Fruit fly (Drosophila melanogaster) whole organism, embryonic: Measurements from ENCODE around the gene CG14958.

Source experiments
- Bdp1 ChIP-seq: fragments of 200-800 bp; sonication (Bioruptor generic); optimal IDR thresholded peaks from 3 replicates; lab custom pipeline; 2016; ENCODE audit warnings: missing biosample characterization, missing genetic modification characterization
- CG10462 ChIP-seq: fragments of 200-800 bp; sonication (Bioruptor generic); optimal IDR thresholded peaks from 2 replicates; lab custom pipeline; 2016; ENCODE audit warnings: missing biosample characterization, missing genetic modification characterization
- CG12219 ChIP-seq: fragments of 200-800 bp; sonication (Bioruptor generic); optimal IDR thresholded peaks from 3 replicates; lab custom pipeline; 2018; ENCODE audit warnings: missing biosample characterization, mild to moderate bottlenecking, missing genetic modification characterization
- CG12299 ChIP-seq: fragments of 200-800 bp; sonication (Bioruptor generic); optimal IDR thresholded peaks from 2 replicates; lab custom pipeline; 2018; ENCODE audit warnings: missing biosample characterization, mild to moderate bottlenecking, missing genetic modification characterization
- CG13624 ChIP-seq: fragments of 200-800 bp; sonication (Bioruptor generic); optimal IDR thresholded peaks from 2 replicates; lab custom pipeline; 2016; ENCODE audit warnings: missing biosample characterization, missing genetic modification characterization
- CG13775 ChIP-seq: fragments of 200-800 bp; sonication (Bioruptor generic); optimal IDR thresholded peaks from 3 replicates; lab custom pipeline; 2017; ENCODE audit warnings: missing biosample characterization, mild to moderate bottlenecking, missing genetic modification characterization
- CG1602 ChIP-seq: fragments of 200-800 bp; sonication (Bioruptor generic); optimal IDR thresholded peaks from 3 replicates; lab custom pipeline; 2016; ENCODE audit warnings: missing biosample characterization, missing genetic modification characterization
- CG16813 ChIP-seq: fragments of 200-800 bp; sonication (Bioruptor generic); IDR thresholded peaks from 3 replicates; pipeline ENCODE4 v1.3.6; 2022; ENCODE audit warnings: missing biosample characterization, missing genetic modification characterization; ENCODE audit not compliant: partially characterized antibody
- CG17359 ChIP-seq: fragments of 200-800 bp; sonication (Bioruptor generic); optimal IDR thresholded peaks from 3 replicates; lab custom pipeline; 2018; ENCODE audit warnings: missing biosample characterization, mild to moderate bottlenecking, missing genetic modification characterization, moderate library complexity
- CG18619 ChIP-seq: fragments of 200-800 bp; sonication (Bioruptor generic); optimal IDR thresholded peaks from 3 replicates; lab custom pipeline; 2017; ENCODE audit warnings: missing biosample characterization, mild to moderate bottlenecking, missing genetic modification characterization
- CG31365 ChIP-seq: fragments of 200-800 bp; sonication (Bioruptor generic); optimal IDR thresholded peaks from 2 replicates; lab custom pipeline; 2018; ENCODE audit warnings: missing biosample characterization, mild to moderate bottlenecking, missing genetic modification characterization
- CG3407 ChIP-seq: fragments of 200-800 bp; sonication (Bioruptor generic); optimal IDR thresholded peaks from 2 replicates; lab custom pipeline; 2018; ENCODE audit warnings: missing biosample characterization, mild to moderate bottlenecking, missing genetic modification characterization
- CG3726 ChIP-seq: fragments of 200-800 bp; sonication (Bioruptor generic); IDR thresholded peaks from 3 replicates; pipeline ENCODE4, ENCODE4 v1.3.6; 2022; ENCODE audit warnings: missing biosample characterization, missing genetic modification characterization
- CG4820 ChIP-seq: fragments of 200-800 bp; sonication (Bioruptor generic); optimal IDR thresholded peaks from 3 replicates; lab custom pipeline; 2016; ENCODE audit warnings: missing biosample characterization, missing genetic modification characterization
- CG6683 ChIP-seq: fragments of 200-800 bp; sonication (Bioruptor generic); optimal IDR thresholded peaks from 2 replicates; lab custom pipeline; 2017; ENCODE audit warnings: missing biosample characterization, mild to moderate bottlenecking, missing genetic modification characterization, missing genetic modification reagents
- CG6765 ChIP-seq: fragments of 200-800 bp; sonication (Bioruptor generic); optimal IDR thresholded peaks from 3 replicates; lab custom pipeline; 2017; ENCODE audit warnings: missing biosample characterization, mild to moderate bottlenecking, missing genetic modification characterization
- CG7271 ChIP-seq: fragments of 200-800 bp; sonication (Bioruptor generic); optimal IDR thresholded peaks from 2 replicates; lab custom pipeline; 2018; ENCODE audit warnings: missing biosample characterization, mild to moderate bottlenecking, missing genetic modification characterization, moderate library complexity
- CG8924 ChIP-seq: fragments of 200-800 bp; optimal IDR thresholded peaks from 3 replicates; lab custom pipeline; 2019; ENCODE audit warnings: missing biosample characterization, mild to moderate bottlenecking, missing genetic modification characterization, moderate library complexity
- CG9437 ChIP-seq: fragments of 200-800 bp; sonication (Bioruptor generic); optimal IDR thresholded peaks from 2 replicates; lab custom pipeline; 2018; ENCODE audit warnings: missing biosample characterization, mild to moderate bottlenecking, missing genetic modification characterization
- Camta ChIP-seq: fragments of 200-800 bp; sonication (Bioruptor generic); optimal IDR thresholded peaks from 2 replicates; lab custom pipeline; 2016; ENCODE audit warnings: missing biosample characterization, missing genetic modification characterization
- CoRest ChIP-seq: fragments of 200-800 bp; sonication (Bioruptor generic); optimal IDR thresholded peaks from 3 replicates; lab custom pipeline; 2018; ENCODE audit warnings: missing biosample characterization, mild to moderate bottlenecking, missing genetic modification characterization, moderate library complexity
- Elba2 ChIP-seq: fragments of 200-800 bp; sonication (Bioruptor generic); optimal IDR thresholded peaks from 3 replicates; lab custom pipeline; 2016; ENCODE audit warnings: missing biosample characterization, missing genetic modification characterization
- Fer2 ChIP-seq: fragments of 200-800 bp; sonication (Bioruptor generic); optimal IDR thresholded peaks from 2 replicates; lab custom pipeline; 2018; ENCODE audit warnings: missing biosample characterization, mild to moderate bottlenecking, missing genetic modification characterization, moderate library complexity
- Fer3 ChIP-seq: fragments of 200-800 bp; sonication (Bioruptor generic); optimal IDR thresholded peaks from 2 replicates; lab custom pipeline; 2018; ENCODE audit warnings: missing biosample characterization, mild to moderate bottlenecking, missing genetic modification characterization, moderate library complexity
- H15 ChIP-seq: fragments of 200-800 bp; sonication (Bioruptor generic); IDR thresholded peaks from 3 replicates; pipeline ENCODE4 v1.3.6; 2022; ENCODE audit warnings: missing biosample characterization, missing genetic modification characterization
- Hmx ChIP-seq: fragments of 200-800 bp; sonication (Bioruptor generic); optimal IDR thresholded peaks from 2 replicates; lab custom pipeline; 2016; ENCODE audit warnings: missing biosample characterization, missing genetic modification characterization
- NFAT ChIP-seq: fragments of 200-800 bp; sonication (Bioruptor generic); IDR thresholded peaks from 2 replicates; pipeline ENCODE4 v1.3.6; 2022; ENCODE audit warnings: missing biosample characterization, missing genetic modification characterization
- Scr ChIP-seq: fragments of 200-800 bp; sonication (Bioruptor generic); IDR thresholded peaks from 2 replicates; pipeline ENCODE4 v1.3.6; 2022; ENCODE audit warnings: missing biosample characterization, missing genetic modification characterization; ENCODE audit not compliant: partially characterized antibody
- Sry-δ ChIP-seq: fragments of 200-800 bp; sonication (Bioruptor generic); optimal IDR thresholded peaks from 2 replicates; lab custom pipeline; 2016; ENCODE audit warnings: missing biosample characterization, missing genetic modification characterization
- Ssrp ChIP-seq: fragments of 200-800 bp; sonication (Bioruptor generic); optimal IDR thresholded peaks from 2 replicates; lab custom pipeline; 2018; ENCODE audit warnings: missing biosample characterization, mild to moderate bottlenecking, missing genetic modification characterization, moderate library complexity
- Usf ChIP-seq: fragments of 200-800 bp; sonication (Bioruptor generic); optimal IDR thresholded peaks from 2 replicates; lab custom pipeline; 2017; ENCODE audit warnings: missing genotype, missing biosample characterization, missing genetic modification characterization
- aop ChIP-seq: fragments of 200-800 bp; sonication (Bioruptor generic); IDR thresholded peaks from 2 replicates; pipeline ENCODE4 v1.3.6; 2022; ENCODE audit warnings: missing biosample characterization, missing genetic modification characterization
- ato ChIP-seq: fragments of 200-800 bp; sonication (Bioruptor generic); IDR thresholded peaks from 2 replicates; pipeline ENCODE4 v1.3.6; 2022; ENCODE audit warnings: missing biosample characterization, missing genetic modification characterization; ENCODE audit not compliant: partially characterized antibody
- chm ChIP-seq: fragments of 200-800 bp; sonication (Bioruptor generic); IDR thresholded peaks from 2 replicates; pipeline ENCODE4 v1.3.6; 2022; ENCODE audit warnings: missing biosample characterization, missing genetic modification characterization
- crol ChIP-seq: fragments of 200-800 bp; sonication (Bioruptor generic); IDR thresholded peaks from 2 replicates; pipeline ENCODE4 v1.3.6; 2022; ENCODE audit warnings: missing biosample characterization, missing genetic modification characterization
- disco-r ChIP-seq: fragments of 200-800 bp; sonication (Bioruptor generic); optimal IDR thresholded peaks from 2 replicates; lab custom pipeline; 2016; ENCODE audit warnings: missing biosample characterization, missing genetic modification characterization
- gcm2 ChIP-seq: fragments of 200-800 bp; sonication (Bioruptor generic); optimal IDR thresholded peaks from 2 replicates; lab custom pipeline; 2016; ENCODE audit warnings: missing biosample characterization, missing genetic modification characterization
- gfzf ChIP-seq: fragments of 200-800 bp; sonication (Bioruptor generic); optimal IDR thresholded peaks from 2 replicates; lab custom pipeline; 2016; ENCODE audit warnings: missing biosample characterization, mild to moderate bottlenecking, missing genetic modification characterization, moderate library complexity
- ham ChIP-seq: fragments of 200-800 bp; sonication (Bioruptor generic); IDR thresholded peaks from 2 replicates; pipeline ENCODE4 v1.3.6; 2022; ENCODE audit warnings: missing biosample characterization, missing genetic modification characterization
- hth ChIP-seq: fragments of >200 bp; optimal IDR thresholded peaks from 2 replicates; lab custom pipeline; 2017; ENCODE audit warnings: inconsistent platforms
- luna ChIP-seq: fragments of 200-800 bp; sonication (Bioruptor generic); optimal IDR thresholded peaks from 2 replicates; lab custom pipeline; 2016; ENCODE audit warnings: missing biosample characterization, missing genetic modification characterization
- maf-S ChIP-seq: fragments of 200-800 bp; sonication (Bioruptor generic); optimal IDR thresholded peaks from 2 replicates; lab custom pipeline; 2016; ENCODE audit warnings: missing biosample characterization, missing genetic modification characterization
- nmo ChIP-seq: fragments of 200-800 bp; sonication (Bioruptor generic); optimal IDR thresholded peaks from 2 replicates; lab custom pipeline; 2018; ENCODE audit warnings: missing biosample characterization, mild to moderate bottlenecking, missing genetic modification characterization, moderate library complexity
- nom ChIP-seq: fragments of 200-800 bp; sonication (Bioruptor generic); optimal IDR thresholded peaks from 2 replicates; lab custom pipeline; 2017; ENCODE audit warnings: missing biosample characterization, missing genetic modification characterization, mild to moderate bottlenecking, moderate library complexity, missing genetic modification reagents
- phol ChIP-seq: fragments of 200-800 bp; sonication (Bioruptor generic); optimal IDR thresholded peaks from 3 replicates; lab custom pipeline; 2018; ENCODE audit warnings: missing biosample characterization, mild to moderate bottlenecking, missing genetic modification characterization, moderate library complexity
- schlank ChIP-seq: fragments of 200-800 bp; sonication (Bioruptor generic); optimal IDR thresholded peaks from 2 replicates; lab custom pipeline; 2018; ENCODE audit warnings: missing biosample characterization, mild to moderate bottlenecking, missing genetic modification characterization
- sr ChIP-seq: fragments of 200-800 bp; sonication (Bioruptor generic); IDR thresholded peaks from 3 replicates; pipeline ENCODE4 v1.3.6; 2022; ENCODE audit warnings: missing biosample characterization, missing genetic modification characterization
- tap ChIP-seq: fragments of 200-800 bp; optimal IDR thresholded peaks from 3 replicates; lab custom pipeline; 2019; ENCODE audit warnings: missing biosample characterization, mild to moderate bottlenecking, missing genetic modification characterization, moderate library complexity
- toy ChIP-seq: fragments of 200-800 bp; sonication (Bioruptor generic); IDR thresholded peaks from 2 replicates; pipeline ENCODE4 v1.3.6; 2022; ENCODE audit warnings: missing biosample characterization, missing genetic modification characterization

Gene CG14958

DNA sequence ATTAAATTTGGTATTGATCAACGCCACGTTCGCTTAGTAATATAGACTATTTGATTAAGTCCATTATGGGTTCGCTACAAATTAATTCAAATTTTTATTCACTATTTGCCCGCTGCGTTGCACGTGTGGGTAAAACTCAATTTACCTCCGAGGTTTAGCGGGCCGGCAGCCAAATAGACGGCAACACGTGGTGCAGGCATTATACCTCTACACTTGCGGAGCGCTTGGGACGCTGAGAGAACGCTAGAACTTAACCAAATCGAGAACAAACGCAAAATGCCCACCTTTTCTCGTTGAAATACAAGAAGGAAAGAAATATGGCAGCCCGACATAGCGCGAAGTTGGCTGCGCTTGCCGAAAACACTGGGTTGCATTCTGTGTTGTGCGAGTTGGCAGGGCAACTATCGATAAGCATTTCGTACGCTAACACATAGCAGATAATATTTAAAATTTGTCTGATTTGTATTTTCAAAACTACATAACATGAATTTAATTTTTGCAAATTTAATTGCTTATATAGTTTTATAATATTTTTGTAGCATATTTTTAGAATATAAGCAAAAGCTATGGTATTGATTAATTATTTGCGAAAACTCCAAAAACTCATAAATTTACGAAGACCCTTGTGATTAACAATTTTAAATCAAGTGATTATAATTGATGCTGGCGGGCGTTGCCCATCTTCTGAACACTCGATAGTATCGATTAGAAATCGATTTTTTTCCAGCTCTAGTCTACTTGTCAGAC is 33.0 kb downstream of the CG14958 start, which contains the start of the genes RpL28 and eIF1:
TSS of gene RpL28 (minus strand) at position 318 of the 747 bp plus-strand sequence.
TSS of gene eIF1 (plus strand) at position 699 of the 747 bp plus-strand sequence.
- peak; percentile 83 for TF ChIP-seq CG31365 (tag; lab: Kevin White, UChicago)
- peak; percentile 98 for TF ChIP-seq CG13775 (GFP tag; lab: Kevin White, UChicago)
- TF ChIP-seq CG6683 (GFP tag; lab: Kevin White, UChicago), result peak; percentile 81
- peak; percentile 96 for TF ChIP-seq chm (GFP tag; lab: Robert Waterston, UW)
- peak; percentile 99 for TF ChIP-seq phol (tag; lab: Kevin White, UChicago)
- peak; percentile 92 for TF ChIP-seq CG3407 (GFP tag; lab: Kevin White, UChicago)
- TF ChIP-seq Scr (GFP tag; lab: Robert Waterston, UW), result peak; percentile 88
- peak; percentile 81 for TF ChIP-seq CG8924 (tag; lab: Kevin White, UChicago)
- peak; percentile 88 for TF ChIP-seq CoRest (tag; lab: Kevin White, UChicago)
- TF ChIP-seq hth (lab: Kevin White, UChicago), result no peak
- peak; percentile 94 for TF ChIP-seq schlank (tag; lab: Kevin White, UChicago)
- TF ChIP-seq CG10462 (GFP tag; lab: Kevin White, UChicago), result peak; percentile 78
- peak; percentile 91 for TF ChIP-seq Camta
- peak; percentile 77 for TF ChIP-seq CG12299 (tag; lab: Kevin White, UChicago)
- peak; percentile 62 for TF ChIP-seq Hmx (GFP tag; lab: Kevin White, UChicago)
- TF ChIP-seq crol (GFP tag; lab: Robert Waterston, UW), result peak; percentile 36; the same call in 1 of the 2 replicates
- peak; percentile 83; the same call in 2 of the 3 replicates for TF ChIP-seq CG3726 (GFP tag; lab: Robert Waterston, UW)
- peak; percentile 89 for TF ChIP-seq Sry-δ (GFP tag; lab: Kevin White, UChicago)
- peak; percentile 87 for TF ChIP-seq maf-S (GFP tag; lab: Kevin White, UChicago)
- peak; percentile 78 for TF ChIP-seq CG1602
- peak; percentile 31 for TF ChIP-seq gfzf (GFP tag; lab: Kevin White, UChicago)
- TF ChIP-seq CG9437, result peak; percentile 86
- TF ChIP-seq tap, result peak; percentile 33
- TF ChIP-seq CG16813, result peak; percentile 85
- peak; percentile 82 for TF ChIP-seq Fer2 (tag; lab: Kevin White, UChicago)
- TF ChIP-seq gcm2, result peak; percentile 90
- TF ChIP-seq Usf (GFP tag; lab: Kevin White, UChicago), result peak; percentile 90
- TF ChIP-seq CG18619 (GFP tag; lab: Kevin White, UChicago), result peak; percentile 96
- TF ChIP-seq Bdp1 (GFP tag; lab: Kevin White, UChicago), result peak; percentile 87
- peak; percentile 62; the same call in 1 of the 2 replicates for TF ChIP-seq toy
- TF ChIP-seq H15 (GFP tag; lab: Robert Waterston, UW), result peak; percentile 79
- peak; percentile 87 for TF ChIP-seq CG12219 (GFP tag; lab: Kevin White, UChicago)
- peak; percentile 77 for TF ChIP-seq Ssrp
- peak; percentile 82 for TF ChIP-seq CG4820 (GFP tag; lab: Kevin White, UChicago)
- peak; percentile 86 for TF ChIP-seq nom
- TF ChIP-seq aop (GFP tag; lab: Robert Waterston, UW), result 0 out of 2 replicates have a peak, but pooled peaks have one; percentile 41
- peak; percentile 95 for TF ChIP-seq CG6765
- TF ChIP-seq CG7271 (tag; lab: Kevin White, UChicago), result peak; percentile 95
- peak; percentile 90 for TF ChIP-seq Fer3 (tag; lab: Kevin White, UChicago)
- TF ChIP-seq nmo (GFP tag; lab: Kevin White, UChicago), result peak; percentile 90
- TF ChIP-seq NFAT (GFP tag; lab: Robert Waterston, UW), result peak; percentile 95
- no peak; the same call in none of the 2 replicates for TF ChIP-seq ato (GFP tag; lab: Robert Waterston, UW)
- peak; percentile 86 for TF ChIP-seq CG17359 (tag; lab: Kevin White, UChicago)
- peak; percentile 89 for TF ChIP-seq CG13624 (GFP tag; lab: Kevin White, UChicago)
- peak; percentile 62 for TF ChIP-seq Elba2 (GFP tag; lab: Kevin White, UChicago)
- TF ChIP-seq sr (GFP tag; lab: Robert Waterston, UW), result peak; percentile 89
- TF ChIP-seq luna (GFP tag; lab: Kevin White, UChicago), result peak; percentile 92
- peak; percentile 52; the same call in 1 of the 2 replicates for TF ChIP-seq ham
- TF ChIP-seq disco-r (GFP tag; lab: Kevin White, UChicago), result peak; percentile 91
